Worm (Caenorhabditis elegans) whole organism, L1 larva: ENCODE measurements around the gene Y38A10A.7.
A peak's percentile ranks its signal among the peaks of the same experiment; 100 is the strongest.

Experiments
- C04F5.9 ChIP-seq: sonication (generic microtip); optimal IDR thresholded peaks from 2 replicates; lab custom pipeline; 2016; ENCODE audit warnings: missing genetic modification characterization, missing compliant biosample characterization
- C16A3.4 ChIP-seq: fragments of 150-350 bp; optimal IDR thresholded peaks from 2 replicates; lab custom pipeline; 2014; ENCODE audit warnings: missing biosample characterization, missing genetic modification characterization
- aly-2 ChIP-seq: fragments of 150-350 bp; optimal IDR thresholded peaks from 2 replicates; lab custom pipeline; 2014; ENCODE audit warnings: missing biosample characterization, missing genetic modification characterization
- ama-1 ChIP-seq: fragments of 150-350 bp; optimal IDR thresholded peaks from 2 replicates; lab custom pipeline; 2014
- dsc-1 ChIP-seq: sonication (generic microtip); optimal IDR thresholded peaks from 2 replicates; lab custom pipeline; 2016; ENCODE audit warnings: mild to moderate bottlenecking, missing genetic modification characterization, missing compliant biosample characterization
- efl-1 ChIP-seq, 4 experiments: fragments of 150-350 bp; optimal IDR thresholded peaks in 3 of 4; peaks in 1 of 4; 1 replicate in 1 of 4; 2 replicates in 3 of 4; lab custom pipeline; 2014; ENCODE audit warnings: missing biosample characterization in 2 of 4, missing genetic modification characterization in 2 of 4, missing genetic modification reagents in 2 of 4
- efl-3 ChIP-seq: fragments of 200-800 bp; sonication (Bioruptor generic); optimal IDR thresholded peaks from 2 replicates; lab custom pipeline; 2018; ENCODE audit warnings: mild to moderate bottlenecking, missing genetic modification characterization, missing compliant biosample characterization
- egl-27 ChIP-seq, 2 experiments: fragments of 150-350 bp in 1 of 2; sonication (generic microtip); optimal IDR thresholded peaks; 3 replicates each; lab custom pipeline; 2017 to 2018; ENCODE audit warnings: missing biosample characterization in 2 of 2, missing genetic modification characterization in 2 of 2, missing genetic modification reagents in 2 of 2
- fkh-10 ChIP-seq: sonication (generic microtip); optimal IDR thresholded peaks from 2 replicates; lab custom pipeline; 2017; ENCODE audit warnings: missing biosample characterization, missing genetic modification reagents, missing genetic modification characterization
- fkh-8 ChIP-seq: sonication (generic microtip); optimal IDR thresholded peaks from 2 replicates; lab custom pipeline; 2016; ENCODE audit warnings: mild to moderate bottlenecking, missing genetic modification characterization, missing compliant biosample characterization
- fos-1 ChIP-seq: fragments of 150-350 bp; optimal IDR thresholded peaks from 2 replicates; lab custom pipeline; 2014; ENCODE audit warnings: missing biosample characterization, missing genetic modification characterization
- grh-1 ChIP-seq: fragments of 200-800 bp; sonication (Bioruptor generic); IDR thresholded peaks from 2 replicates; pipeline ENCODE4 v1.3.6; 2022; ENCODE audit warnings: missing genetic modification reagents, missing genetic modification characterization, missing compliant biosample characterization
- hlh-17 ChIP-seq: fragments of 200-800 bp; sonication (Bioruptor generic); optimal IDR thresholded peaks from 2 replicates; lab custom pipeline; 2018; ENCODE audit warnings: missing genetic modification characterization, mild to moderate bottlenecking, missing compliant biosample characterization, moderate library complexity, borderline replicate concordance
- irx-1 ChIP-seq: sonication (generic microtip); optimal IDR thresholded peaks from 2 replicates; lab custom pipeline; 2016; ENCODE audit warnings: missing genetic modification characterization, missing compliant biosample characterization
- lin-14 ChIP-seq: fragments of 200-800 bp; sonication (Bioruptor generic); optimal IDR thresholded peaks from 2 replicates; lab custom pipeline; 2018; ENCODE audit warnings: mild to moderate bottlenecking, missing genetic modification characterization, moderate library complexity, missing compliant biosample characterization
- lin-15B ChIP-seq: fragments of 150-350 bp; sonication (generic microtip); optimal IDR thresholded peaks from 3 replicates; lab custom pipeline; 2014; ENCODE audit warnings: missing biosample characterization, missing genetic modification characterization
- mab-9 ChIP-seq: fragments of 200-800 bp; sonication (Bioruptor generic); IDR thresholded peaks from 2 replicates; pipeline ENCODE4 v1.3.6; 2022; ENCODE audit warnings: missing genetic modification reagents, missing genetic modification characterization, missing compliant biosample characterization
- nhr-237 ChIP-seq: fragments of 150-350 bp; optimal IDR thresholded peaks from 2 replicates; lab custom pipeline; 2014; ENCODE audit warnings: missing biosample characterization, missing genetic modification characterization
- nhr-71 ChIP-seq: sonication (generic microtip); optimal IDR thresholded peaks from 2 replicates; lab custom pipeline; 2016; ENCODE audit warnings: mild to moderate bottlenecking, missing genetic modification characterization, moderate library complexity, missing compliant biosample characterization
- nhr-85 ChIP-seq: sonication (generic microtip); peaks from one replicate; lab custom pipeline; 2016; ENCODE audit warnings: missing genetic modification characterization, inconsistent platforms, missing compliant biosample characterization
- rnt-1 ChIP-seq: sonication (generic microtip); optimal IDR thresholded peaks from 2 replicates; lab custom pipeline; 2016; ENCODE audit warnings: mild to moderate bottlenecking, missing genetic modification characterization, moderate library complexity, missing compliant biosample characterization
- tbx-2 ChIP-seq: sonication (generic microtip); optimal IDR thresholded peaks from 2 replicates; lab custom pipeline; 2016; ENCODE audit warnings: missing genetic modification characterization, missing compliant biosample characterization
- unc-86 ChIP-seq: sonication (generic microtip); optimal IDR thresholded peaks from 2 replicates; lab custom pipeline; 2016; ENCODE audit warnings: missing genetic modification characterization, missing compliant biosample characterization
- unc-98 ChIP-seq: fragments of 200-800 bp; sonication (Bioruptor generic); IDR thresholded peaks from 2 replicates; pipeline ENCODE4 v1.3.6; 2022; ENCODE audit warnings: missing genetic modification characterization, missing compliant biosample characterization
- xbp-1 ChIP-seq: sonication (generic microtip); optimal IDR thresholded peaks from 2 replicates; lab custom pipeline; 2016; ENCODE audit warnings: missing genetic modification characterization, missing compliant biosample characterization
- ztf-11 ChIP-seq, 2 experiments: sonication (generic microtip); optimal IDR thresholded peaks; 2 replicates each; lab custom pipeline; 2016 to 2017; ENCODE audit warnings: missing genetic modification characterization in 2 of 2, missing biosample characterization in 1 of 2, missing compliant biosample characterization in 1 of 2
- ztf-4 ChIP-seq: fragments of 150-350 bp; optimal IDR thresholded peaks from 2 replicates; lab custom pipeline; 2014; ENCODE audit warnings: missing biosample characterization, missing genetic modification characterization

Gene Y38A10A.7

ce11 chrV:6120156-6120879 lies 24.3 kb downstream of the Y38A10A.7 start, which contains the start of gene ceh-49:
TSS of gene ceh-49 (minus strand) at chrV:6120206.
- no peak for TF ChIP-seq lin-15B (tag; lab: Kevin White, UChicago)
- TF ChIP-seq C04F5.9 = no peak
- no peak for TF ChIP-seq nhr-85 (tag; lab: Kevin White, UChicago)
- TF ChIP-seq aly-2 (tag; lab: Kevin White, UChicago) = no peak
- TF ChIP-seq ama-1 = no peak
- TF ChIP-seq hlh-17 = no peak
- no peak for TF ChIP-seq fkh-10
- TF ChIP-seq grh-1 = no peak

ce11 chrV:6121659-6122058 lies 25.7 kb downstream of the Y38A10A.7 start:
- TF ChIP-seq dsc-1 (tag; lab: Kevin White, UChicago) (no peak), ama-1 (no peak), ztf-4 (tag; lab: Kevin White, UChicago) (no peak), grh-1 (no peak)

ce11 chrV:6128355-6128754 lies 32.4 kb downstream of the Y38A10A.7 start:
- TF ChIP-seq efl-1 (optimal IDR thresholded peaks at IDR 0.05; lab: Kevin White, UChicago) (no peak), efl-1 (GFP tag; optimal IDR thresholded peaks at IDR 0.05 in 1 of 2; lab: Kevin White, UChicago) (peak in 1 of 2 experiments; percentile 49), egl-27 (tag; optimal IDR thresholded peaks at IDR 0.05; lab: Kevin White, UChicago) (no peak), rnt-1 (tag; lab: Kevin White, UChicago) (no peak), unc-98 (no peak), xbp-1 (tag; lab: Kevin White, UChicago) (no peak), fos-1 (tag; lab: Kevin White, UChicago) (no peak)

ce11 chrV:6131100-6131499 lies 35.1 kb downstream of the Y38A10A.7 start, which contains the start of gene exp-2:
TSS of gene exp-2 (plus strand) at chrV:6131400.
- TF ChIP-seq xbp-1 (tag; lab: Kevin White, UChicago) = no peak
- TF ChIP-seq irx-1 (tag; lab: Kevin White, UChicago) = no peak
- TF ChIP-seq nhr-237 (tag; lab: Kevin White, UChicago) = no peak
- TF ChIP-seq lin-14 = peak; percentile 18

DNA sequence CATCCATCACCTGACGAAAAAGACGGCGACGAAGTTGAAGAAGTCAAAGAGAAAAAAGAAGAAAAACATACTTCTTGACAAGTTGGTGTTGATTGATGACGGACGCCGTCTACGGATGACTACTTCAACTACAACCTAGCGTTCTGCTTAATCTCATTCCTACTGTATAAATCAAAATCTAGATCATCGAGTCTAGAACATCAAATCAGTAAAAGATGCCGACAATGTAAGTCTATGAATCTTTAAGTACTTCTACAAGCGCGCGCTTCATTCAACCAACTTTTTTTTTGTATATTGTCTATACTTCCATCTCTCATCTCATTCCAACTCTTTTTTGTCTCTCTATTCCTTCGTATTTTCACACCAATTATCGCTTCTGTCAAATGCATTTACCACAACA lies 39.4 kb downstream of the Y38A10A.7 start:
- TF ChIP-seq efl-3 (GFP tag; lab: Kevin White, UChicago) (no peak), fkh-8 (no peak), nhr-71 (tag; lab: Kevin White, UChicago) (no peak), tbx-2 (no peak), C16A3.4 (tag; lab: Kevin White, UChicago) (no peak), mab-9 (GFP tag; lab: Robert Waterston, UW) (no peak)

DNA sequence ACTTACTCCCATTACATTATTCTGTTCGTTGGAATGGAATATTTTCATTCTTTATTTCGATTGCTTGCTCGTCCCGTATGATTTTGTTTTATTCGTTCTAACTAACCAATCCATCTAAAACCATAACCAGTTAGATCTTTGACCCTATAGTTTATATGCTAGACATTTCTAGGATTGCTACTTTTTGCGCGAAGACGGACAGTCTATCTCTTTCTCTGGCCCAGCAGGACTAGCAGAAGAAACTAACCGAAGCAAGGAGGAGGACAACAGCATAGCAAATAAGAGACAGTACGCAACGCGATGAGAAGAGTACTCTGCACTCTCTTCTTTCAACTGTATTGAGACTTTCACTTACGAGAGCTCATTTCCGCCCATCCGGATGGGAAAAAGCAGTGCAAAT lies 42.2 kb downstream of the Y38A10A.7 start:
- TF ChIP-seq ama-1 (no peak), ztf-11 (tag; optimal IDR thresholded peaks at IDR 0.05; lab: Kevin White, UChicago) (no peak), unc-86 (no peak), xbp-1 (tag; lab: Kevin White, UChicago) (no peak)
